Worm (Caenorhabditis elegans): ENCODE results near the gene Y25C1A.6.

Y25C1A.6 gene

ce11 chrII:3048378-3048777 is 12.5 kb upstream of the Y25C1A.6 start, which contains the start of gene sri-28:
Gene sri-28 (plus strand): TSS chrII:3048678.
- no peak for TF ChIP-seq unc-62 (GFP tag; optimal IDR thresholded peaks at IDR 0.05)

ce11 chrII:3048989-3049388 is 11.9 kb upstream of the Y25C1A.6 start:
- no peak for TF ChIP-seq unc-62 (GFP tag; optimal IDR thresholded peaks at IDR 0.05)

ce11 chrII:3050703-3051102 is 10.2 kb upstream of the Y25C1A.6 start, which contains the start of gene sri-31:
Gene sri-31 (plus strand): TSS chrII:3051003.
- TF ChIP-seq unc-62 (GFP tag; optimal IDR thresholded peaks at IDR 0.05): no peak

- no peak for TF ChIP-seq unc-62 (GFP tag; optimal IDR thresholded peaks at IDR 0.05)
Measured at ce11 chrII:3051332-3051731, 9.6 kb upstream of the Y25C1A.6 start.

- TF ChIP-seq unc-62 (GFP tag; optimal IDR thresholded peaks at IDR 0.05): no peak
Measured at ce11 chrII:3052843-3053242, 8.0 kb upstream of the Y25C1A.6 start.

- TF ChIP-seq unc-62 (GFP tag; optimal IDR thresholded peaks at IDR 0.05): no peak
Measured at ce11 chrII:3053689-3054088, 7.2 kb upstream of the Y25C1A.6 start.

ce11 chrII:3054221-3054620 is 6.7 kb upstream of the Y25C1A.6 start, which contains the start of gene lido-13:
Gene lido-13 (minus strand): TSS chrII:3054321.
- TF ChIP-seq unc-62 (GFP tag; optimal IDR thresholded peaks at IDR 0.05): no peak

- TF ChIP-seq unc-62 (GFP tag; optimal IDR thresholded peaks at IDR 0.05): no peak
Measured at ce11 chrII:3054622-3055021, 6.3 kb upstream of the Y25C1A.6 start.

- TF ChIP-seq unc-62 (GFP tag; optimal IDR thresholded peaks at IDR 0.05): no peak
Measured at ce11 chrII:3055531-3055930, 5.4 kb upstream of the Y25C1A.6 start.

- TF ChIP-seq unc-62 (GFP tag; optimal IDR thresholded peaks at IDR 0.05): no peak
Measured at ce11 chrII:3056266-3056872, 4.5 kb upstream of the Y25C1A.6 start, which contains the start of gene lin-8. Gene lin-8 (plus strand): TSS chrII:3056822.

ce11 chrII:3061605-3062004 is 723 bp downstream of the Y25C1A.6 start:
- TF ChIP-seq unc-62 (GFP tag; optimal IDR thresholded peaks at IDR 0.05): no peak

- TF ChIP-seq unc-62 (GFP tag; optimal IDR thresholded peaks at IDR 0.05): no peak
Measured at ce11 chrII:3062222-3062621, 1.3 kb downstream of the Y25C1A.6 start.

ce11 chrII:3062876-3063275 is 2.0 kb downstream of the Y25C1A.6 start:
- TF ChIP-seq unc-62 (GFP tag; optimal IDR thresholded peaks at IDR 0.05): no peak

ce11 chrII:3063366-3063765 is 2.5 kb downstream of the Y25C1A.6 start:
- TF ChIP-seq unc-62 (GFP tag; optimal IDR thresholded peaks at IDR 0.05): no peak

- TF ChIP-seq unc-62 (GFP tag; optimal IDR thresholded peaks at IDR 0.05): no peak
Measured at ce11 chrII:3063984-3064383, 3.1 kb downstream of the Y25C1A.6 start.

- TF ChIP-seq unc-62 (GFP tag; optimal IDR thresholded peaks at IDR 0.05): no peak
Measured at ce11 chrII:3064631-3065030, 3.7 kb downstream of the Y25C1A.6 start.

ce11 chrII:3065086-3065485 is 4.2 kb downstream of the Y25C1A.6 start:
- no peak for TF ChIP-seq unc-62 (GFP tag; optimal IDR thresholded peaks at IDR 0.05)

ce11 chrII:3066401-3066800 is 5.5 kb downstream of the Y25C1A.6 start:
- no peak for TF ChIP-seq unc-62 (GFP tag; optimal IDR thresholded peaks at IDR 0.05)
